Worm (Caenorhabditis elegans): ENCODE results near the gene srz-90.

The srz-90 gene

ce11 chrV:17558377-17558776 lies 30.5 kb downstream of the srz-90 start, which contains the start of gene fbxa-174:
fbxa-174 (minus strand) TSS chrV:17558477.
- TF ChIP-seq unc-3 (GFP tag; conservative IDR thresholded peaks at IDR 0.05), result no peak
- TF ChIP-seq unc-3 (tag; optimal IDR thresholded peaks at IDR 0.05), result no peak
- no peak for TF ChIP-seq pros-1 (tag; optimal IDR thresholded peaks at IDR 0.05)
- TF ChIP-seq T23F11.4 (GFP tag; optimal IDR thresholded peaks at IDR 0.05), result no peak
- no peak for TF ChIP-seq ttx-3 (tag; optimal IDR thresholded peaks at IDR 0.05)
- TF ChIP-seq K09A11.1 (tag; optimal IDR thresholded peaks at IDR 0.05; ENCODE audit: insufficient read depth), result no peak
- no peak for TF ChIP-seq mec-3 (tag; optimal IDR thresholded peaks at IDR 0.05; ENCODE audit: borderline replicate concordance)
- no peak for TF ChIP-seq ceh-24 (tag; optimal IDR thresholded peaks at IDR 0.05)
- TF ChIP-seq eyg-1 (tag; optimal IDR thresholded peaks at IDR 0.05), result no peak
- TF ChIP-seq ceh-30 (tag; optimal IDR thresholded peaks at IDR 0.05), result no peak
- no peak for TF ChIP-seq che-1 (tag; optimal IDR thresholded peaks at IDR 0.05)
- TF ChIP-seq ceh-22 (tag; optimal IDR thresholded peaks at IDR 0.05), result no peak
- no peak for TF ChIP-seq fkh-10 (GFP tag; optimal IDR thresholded peaks at IDR 0.05)
- no peak for TF ChIP-seq elt-4 (tag; optimal IDR thresholded peaks at IDR 0.05)
- TF ChIP-seq F13H6.1 (tag; optimal IDR thresholded peaks at IDR 0.05), result no peak
- TF ChIP-seq ceh-45 (GFP tag; IDR thresholded peaks at IDR 0.05), result no peak
- no peak for TF ChIP-seq C08G9.2 (tag; optimal IDR thresholded peaks at IDR 0.05)

ce11 chrV:17558946-17559345 lies 31.1 kb downstream of the srz-90 start, which contains the start of gene fbxa-172:
fbxa-172 (plus strand) TSS chrV:17559246.
- TF ChIP-seq pha-2 (tag; optimal IDR thresholded peaks at IDR 0.05) (no peak), ceh-45 (GFP tag; IDR thresholded peaks at IDR 0.05) (no peak), eyg-1 (tag; optimal IDR thresholded peaks at IDR 0.05) (no peak), rnt-1 (tag; optimal IDR thresholded peaks at IDR 0.05) (no peak)

DNA sequence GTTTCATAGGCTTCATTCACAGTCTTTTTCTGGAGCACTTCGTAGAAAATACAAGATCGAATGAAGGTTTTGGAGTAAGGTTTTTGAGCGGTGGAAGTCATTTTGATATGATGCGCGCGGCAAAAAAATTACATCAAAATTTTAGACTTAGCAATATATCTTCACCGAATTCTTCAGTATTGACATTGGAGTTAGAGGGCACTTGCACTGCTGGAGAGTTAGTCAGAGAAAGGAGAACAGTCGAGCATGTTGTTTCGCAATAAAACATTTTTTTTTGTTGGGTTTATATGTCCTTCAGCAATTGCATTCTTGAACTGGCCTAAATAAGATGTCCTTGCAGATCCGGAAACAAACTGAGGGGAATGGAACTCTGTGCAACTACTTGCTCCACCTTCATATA lies 38.1 kb downstream of the srz-90 start, which contains the start of gene fbxa-171:
Gene fbxa-171, minus strand, starts transcription at position 101 of the 400 bp plus-strand sequence.
- TF ChIP-seq pqm-1 (tag; optimal IDR thresholded peaks at IDR 0.05), result no peak
- no peak for TF ChIP-seq nhr-232 (tag; optimal IDR thresholded peaks at IDR 0.05)
- no peak for TF ChIP-seq ceh-45 (GFP tag; IDR thresholded peaks at IDR 0.05)
- no peak for TF ChIP-seq fax-1 (tag; optimal IDR thresholded peaks at IDR 0.05)
- no peak for TF ChIP-seq unc-3 (GFP tag; conservative IDR thresholded peaks at IDR 0.05)
- TF ChIP-seq unc-3 (tag; optimal IDR thresholded peaks at IDR 0.05), result no peak
- TF ChIP-seq zip-5 (tag; optimal IDR thresholded peaks at IDR 0.05), result no peak
- no peak for TF ChIP-seq ama-1 (optimal IDR thresholded peaks at IDR 0.05)
- no peak for TF ChIP-seq pax-1 (tag; optimal IDR thresholded peaks at IDR 0.05)
- TF ChIP-seq unc-42 (tag; optimal IDR thresholded peaks at IDR 0.05), result no peak
- no peak for TF ChIP-seq pag-3 (tag; optimal IDR thresholded peaks at IDR 0.05; ENCODE audit: borderline replicate concordance)
- no peak for TF ChIP-seq ceh-9 (tag; optimal IDR thresholded peaks at IDR 0.05)
- no peak for TF ChIP-seq pat-9 (tag; optimal IDR thresholded peaks at IDR 0.05)
- TF ChIP-seq madf-2 (tag; optimal IDR thresholded peaks at IDR 0.05), result no peak

DNA sequence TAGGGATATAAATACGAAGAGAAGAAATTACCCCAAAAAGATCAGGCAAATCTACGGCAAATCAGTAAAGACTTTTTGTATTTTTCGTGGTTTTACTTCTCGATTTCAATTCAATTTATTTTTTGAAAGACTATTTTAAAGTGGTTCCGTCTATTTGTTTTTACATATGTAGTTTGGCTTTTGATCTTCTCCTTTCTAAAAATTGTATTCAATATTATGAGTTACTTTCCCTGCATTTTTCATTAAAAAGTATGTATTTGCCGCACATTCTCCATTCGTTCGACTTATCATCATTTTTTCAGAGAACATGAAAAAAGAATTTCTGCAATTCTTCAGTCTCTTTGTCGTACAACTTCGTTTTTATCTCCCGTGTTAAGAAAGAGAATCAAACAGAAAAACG lies 39.0 kb downstream of the srz-90 start, which contains the start of gene C38D9.2:
Gene C38D9.2, plus strand, starts transcription at position 301 of the 400 bp plus-strand sequence.
- TF ChIP-seq dmd-4 (tag; optimal IDR thresholded peaks at IDR 0.05; ENCODE audit: borderline replicate concordance), result no peak
- TF ChIP-seq ceh-6 (GFP tag; optimal IDR thresholded peaks at IDR 0.05), result no peak
- no peak for TF ChIP-seq elt-4 (tag; optimal IDR thresholded peaks at IDR 0.05)
- no peak for TF ChIP-seq gmeb-2 (tag; optimal IDR thresholded peaks at IDR 0.05)
- no peak for TF ChIP-seq eyg-1 (tag; optimal IDR thresholded peaks at IDR 0.05)
- no peak for TF ChIP-seq T23F11.4 (GFP tag; optimal IDR thresholded peaks at IDR 0.05)
- TF ChIP-seq ceh-34 (tag; optimal IDR thresholded peaks at IDR 0.05), result no peak
- TF ChIP-seq lin-11 (tag; optimal IDR thresholded peaks at IDR 0.05), result no peak
- no peak for TF ChIP-seq che-1 (tag; optimal IDR thresholded peaks at IDR 0.05)
- no peak for TF ChIP-seq ceh-2 (tag; optimal IDR thresholded peaks at IDR 0.05)
- TF ChIP-seq unc-3 (GFP tag; conservative IDR thresholded peaks at IDR 0.05), result no peak
- TF ChIP-seq unc-3 (tag; optimal IDR thresholded peaks at IDR 0.05), result no peak
- no peak for TF ChIP-seq madf-2 (tag; optimal IDR thresholded peaks at IDR 0.05)
- TF ChIP-seq nhr-232 (tag; optimal IDR thresholded peaks at IDR 0.05), result no peak
- TF ChIP-seq nfya-1 (tag; optimal IDR thresholded peaks at IDR 0.05), result no peak
- TF ChIP-seq ets-4 (tag; optimal IDR thresholded peaks at IDR 0.05), result no peak

Data from whole organism, late embryonic.